Fruit fly (Drosophila melanogaster): ENCODE results near the gene Fbxl7.
A peak's percentile ranks its signal among the peaks of the same experiment; 100 is the strongest.

The Fbxl7 gene

DNA sequence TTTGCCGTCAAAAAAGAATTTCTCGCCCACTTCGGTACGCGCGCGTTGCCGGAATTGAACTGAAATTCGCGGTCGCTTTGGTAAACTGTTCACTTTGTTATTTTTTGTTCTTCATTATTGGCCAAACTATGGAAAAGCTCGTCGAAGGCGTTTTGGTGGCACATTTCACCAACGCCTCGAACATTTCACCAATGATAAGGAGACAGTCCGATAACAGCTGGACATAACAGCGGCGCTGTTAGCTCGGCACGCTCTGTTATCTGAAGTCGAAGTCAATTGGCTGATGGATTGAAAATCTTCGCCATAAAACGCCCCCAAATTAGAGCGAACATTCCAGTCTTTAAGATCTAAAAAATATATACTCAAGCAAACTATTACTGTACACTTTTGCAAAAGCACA, 24.7 kb upstream of the Fbxl7 start, which contains the start of gene CG14877:
Gene CG14877, minus strand, starts transcription at position 101 of the 400 bp plus-strand sequence.
- peak; percentile 71 for TF ChIP-seq rgr (GFP tag; optimal IDR thresholded peaks at IDR 0.05)
- no peak for TF ChIP-seq pan (optimal IDR thresholded peaks at IDR 0.05)
- TF ChIP-seq OdsH (GFP tag; optimal IDR thresholded peaks at IDR 0.05): no peak

DNA sequence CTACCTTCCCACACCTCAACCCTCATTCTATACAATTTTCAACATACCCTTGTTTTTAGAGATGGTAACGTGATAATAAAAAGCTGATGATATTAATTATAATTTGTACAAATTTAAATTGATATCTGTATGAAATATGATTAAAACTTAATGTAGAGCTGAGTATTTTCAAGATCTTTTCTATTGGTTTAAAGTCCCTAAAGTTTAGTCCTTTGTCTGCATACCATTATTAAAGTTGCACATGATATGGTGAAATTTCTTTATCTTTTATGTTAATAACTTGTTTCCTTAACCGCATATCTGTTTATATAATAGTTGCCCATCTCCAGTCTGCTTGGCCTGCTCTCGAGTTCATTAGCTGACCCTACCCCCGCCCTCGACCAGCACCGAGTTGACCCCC, 22.4 kb upstream of the Fbxl7 start:
- no peak for TF ChIP-seq CrebA (GFP tag; optimal IDR thresholded peaks at IDR 0.05; ENCODE audit: borderline replicate concordance)
- TF ChIP-seq woc (GFP tag; optimal IDR thresholded peaks at IDR 0.05): no peak
- TF ChIP-seq HLH106 (tag; optimal IDR thresholded peaks at IDR 0.05): peak; percentile 25
- no peak for TF ChIP-seq Jra (GFP tag; optimal IDR thresholded peaks at IDR 0.05)
- TF ChIP-seq ey (GFP tag; optimal IDR thresholded peaks at IDR 0.05): no peak
- TF ChIP-seq jim (GFP tag; optimal IDR thresholded peaks at IDR 0.05): no peak
- TF ChIP-seq tai (GFP tag; optimal IDR thresholded peaks at IDR 0.05): no peak
- no peak for TF ChIP-seq usp (GFP tag; optimal IDR thresholded peaks at IDR 0.05)
- no peak for TF ChIP-seq Mio (GFP tag; optimal IDR thresholded peaks at IDR 0.05)
- no peak for TF ChIP-seq Dfd (GFP tag; optimal IDR thresholded peaks at IDR 0.05)
- no peak for TF ChIP-seq Rel (GFP tag; optimal IDR thresholded peaks at IDR 0.05)
- no peak for TF ChIP-seq Rel (tag; optimal IDR thresholded peaks at IDR 0.05)
- TF ChIP-seq foxo (GFP tag; optimal IDR thresholded peaks at IDR 0.05): peak in 1 of 2 experiments; percentile 39
- TF ChIP-seq Hnf4 (GFP tag; optimal IDR thresholded peaks at IDR 0.05): no peak
- no peak for TF ChIP-seq br (GFP tag; optimal IDR thresholded peaks at IDR 0.05)
- TF ChIP-seq h (GFP tag; optimal IDR thresholded peaks at IDR 0.05): peak; percentile 25
- TF ChIP-seq N (GFP tag; optimal IDR thresholded peaks at IDR 0.05): no peak
- no peak for TF ChIP-seq dmrt93B (GFP tag; optimal IDR thresholded peaks at IDR 0.05)
- TF ChIP-seq dsf (GFP tag; optimal IDR thresholded peaks at IDR 0.05; ENCODE audit: borderline replicate concordance): no peak
- no peak for TF ChIP-seq CG32264 (GFP tag; optimal IDR thresholded peaks at IDR 0.05)
- TF ChIP-seq fru (GFP tag; optimal IDR thresholded peaks at IDR 0.05): peak; percentile 15
- no peak for TF ChIP-seq GATAd (GFP tag; optimal IDR thresholded peaks at IDR 0.05)
- TF ChIP-seq CG9705 (GFP tag; optimal IDR thresholded peaks at IDR 0.05): no peak
- peak; percentile 7 for TF ChIP-seq rgr (GFP tag; optimal IDR thresholded peaks at IDR 0.05)
- peak; percentile 20 for TF ChIP-seq Sp1 (GFP tag; optimal IDR thresholded peaks at IDR 0.05)
- no peak for TF ChIP-seq brk (GFP tag; optimal IDR thresholded peaks at IDR 0.05)
- no peak for TF ChIP-seq psq (GFP tag; optimal IDR thresholded peaks at IDR 0.05)
- TF ChIP-seq pan (optimal IDR thresholded peaks at IDR 0.05): no peak
- TF ChIP-seq dl (GFP tag; optimal IDR thresholded peaks at IDR 0.05; ENCODE audit: insufficient read depth in 1 of 2, partially characterized antibody in 2 of 2): no peak
- no peak for TF ChIP-seq sage (GFP tag; optimal IDR thresholded peaks at IDR 0.05)
- no peak for TF ChIP-seq Abd-B (GFP tag; optimal IDR thresholded peaks at IDR 0.05)
- peak; percentile 18 for TF ChIP-seq OdsH (GFP tag; optimal IDR thresholded peaks at IDR 0.05)
- TF ChIP-seq Hr78 (GFP tag; optimal IDR thresholded peaks at IDR 0.05): no peak
- no peak for TF ChIP-seq Dif (GFP tag; optimal IDR thresholded peaks at IDR 0.05; ENCODE audit: partially characterized antibody)
- TF ChIP-seq Hr83 (GFP tag; optimal IDR thresholded peaks at IDR 0.05; ENCODE audit: poor library complexity, severe bottlenecking): no peak
- TF ChIP-seq lola (GFP tag; optimal IDR thresholded peaks at IDR 0.05): no peak
- no peak for TF ChIP-seq sv (GFP tag; optimal IDR thresholded peaks at IDR 0.05)
- TF ChIP-seq Vsx2 (GFP tag; optimal IDR thresholded peaks at IDR 0.05; ENCODE audit: partially characterized antibody): no peak
- TF ChIP-seq Myc (optimal IDR thresholded peaks at IDR 0.05): no peak

DNA sequence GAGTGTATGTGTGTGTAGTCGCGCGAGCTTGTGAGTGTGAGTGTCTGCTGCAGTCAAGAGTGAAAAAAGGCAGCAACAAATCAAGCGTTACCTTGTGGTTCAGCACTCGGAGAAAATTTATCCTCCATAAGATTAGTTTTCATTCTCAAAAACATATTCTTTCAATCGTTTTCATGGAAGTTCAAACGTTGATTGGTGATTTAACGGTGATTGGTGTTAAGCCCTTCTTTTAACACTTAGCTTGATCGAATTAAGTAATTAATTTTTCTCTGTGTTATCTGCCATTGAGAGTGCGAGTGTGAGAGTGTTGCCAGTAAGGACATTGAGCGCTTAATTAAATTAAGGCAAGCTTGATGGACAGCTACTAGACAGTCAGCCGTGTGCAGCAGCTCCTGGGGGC, 21.0 kb upstream of the Fbxl7 start:
- peak; percentile 69 for TF ChIP-seq ey (GFP tag; optimal IDR thresholded peaks at IDR 0.05)
- TF ChIP-seq pan (optimal IDR thresholded peaks at IDR 0.05): no peak
- no peak for TF ChIP-seq Jra (GFP tag; optimal IDR thresholded peaks at IDR 0.05)
- no peak for TF ChIP-seq Dfd (GFP tag; optimal IDR thresholded peaks at IDR 0.05)
- TF ChIP-seq rgr (GFP tag; optimal IDR thresholded peaks at IDR 0.05): peak; percentile 69
- TF ChIP-seq Vsx2 (GFP tag; optimal IDR thresholded peaks at IDR 0.05; ENCODE audit: partially characterized antibody): no peak
- TF ChIP-seq sage (GFP tag; optimal IDR thresholded peaks at IDR 0.05): no peak
- TF ChIP-seq Myc (optimal IDR thresholded peaks at IDR 0.05): no peak
- TF ChIP-seq sv (GFP tag; optimal IDR thresholded peaks at IDR 0.05): no peak
- TF ChIP-seq OdsH (GFP tag; optimal IDR thresholded peaks at IDR 0.05): peak; percentile 59
- peak; percentile 70 for TF ChIP-seq br (GFP tag; optimal IDR thresholded peaks at IDR 0.05)
- TF ChIP-seq Hr83 (GFP tag; optimal IDR thresholded peaks at IDR 0.05; ENCODE audit: poor library complexity, severe bottlenecking): no peak
- peak; percentile 24 for TF ChIP-seq dmrt93B (GFP tag; optimal IDR thresholded peaks at IDR 0.05)
- TF ChIP-seq dsf (GFP tag; optimal IDR thresholded peaks at IDR 0.05; ENCODE audit: borderline replicate concordance): no peak
- peak; percentile 27 for TF ChIP-seq psq (GFP tag; optimal IDR thresholded peaks at IDR 0.05)
- no peak for TF ChIP-seq CrebA (GFP tag; optimal IDR thresholded peaks at IDR 0.05; ENCODE audit: borderline replicate concordance)
- TF ChIP-seq Abd-B (GFP tag; optimal IDR thresholded peaks at IDR 0.05): no peak
- no peak for TF ChIP-seq Mio (GFP tag; optimal IDR thresholded peaks at IDR 0.05)
- TF ChIP-seq CG32264 (GFP tag; optimal IDR thresholded peaks at IDR 0.05): no peak
- TF ChIP-seq N (GFP tag; optimal IDR thresholded peaks at IDR 0.05): no peak
- TF ChIP-seq brk (GFP tag; optimal IDR thresholded peaks at IDR 0.05): no peak
- TF ChIP-seq woc (GFP tag; optimal IDR thresholded peaks at IDR 0.05): no peak
- no peak for TF ChIP-seq tai (GFP tag; optimal IDR thresholded peaks at IDR 0.05)
- peak; percentile 58 for TF ChIP-seq HLH106 (tag; optimal IDR thresholded peaks at IDR 0.05)
- no peak for TF ChIP-seq Rel (GFP tag; optimal IDR thresholded peaks at IDR 0.05)
- no peak for TF ChIP-seq Rel (tag; optimal IDR thresholded peaks at IDR 0.05)
- TF ChIP-seq jim (GFP tag; optimal IDR thresholded peaks at IDR 0.05): no peak
- no peak for TF ChIP-seq usp (GFP tag; optimal IDR thresholded peaks at IDR 0.05)
- no peak for TF ChIP-seq dl (GFP tag; optimal IDR thresholded peaks at IDR 0.05; ENCODE audit: insufficient read depth in 1 of 2, partially characterized antibody in 2 of 2)
- peak; percentile 44 for TF ChIP-seq Sp1 (GFP tag; optimal IDR thresholded peaks at IDR 0.05)
- TF ChIP-seq Hnf4 (GFP tag; optimal IDR thresholded peaks at IDR 0.05): peak; percentile 40
- no peak for TF ChIP-seq GATAd (GFP tag; optimal IDR thresholded peaks at IDR 0.05)
- TF ChIP-seq Dif (GFP tag; optimal IDR thresholded peaks at IDR 0.05; ENCODE audit: partially characterized antibody): no peak
- TF ChIP-seq Hr78 (GFP tag; optimal IDR thresholded peaks at IDR 0.05): no peak
- TF ChIP-seq CG9705 (GFP tag; optimal IDR thresholded peaks at IDR 0.05): no peak
- TF ChIP-seq h (GFP tag; optimal IDR thresholded peaks at IDR 0.05): peak; percentile 76
- peak in 1 of 2 experiments; percentile 72 for TF ChIP-seq foxo (GFP tag; optimal IDR thresholded peaks at IDR 0.05)
- peak; percentile 70 for TF ChIP-seq fru (GFP tag; optimal IDR thresholded peaks at IDR 0.05)
- no peak for TF ChIP-seq lola (GFP tag; optimal IDR thresholded peaks at IDR 0.05)

Data from whole organism, wandering third instar larva.